Worm (Caenorhabditis elegans): ENCODE data around the gene osm-5.

osm-5 gene

ce11 chrX:3031484-3031883 lies 47.4 kb downstream of the osm-5 start, which contains the start of gene clec-265:
clec-265 (plus strand) TSS chrX:3031783.
- TF ChIP-seq lin-14 (GFP tag; optimal IDR thresholded peaks at IDR 0.05) (no peak), F16B12.6 (tag; optimal IDR thresholded peaks at IDR 0.05) (no peak), irx-1 (tag; optimal IDR thresholded peaks at IDR 0.05) (no peak), ztf-4 (tag; optimal IDR thresholded peaks at IDR 0.05) (no peak), isw-1 (GFP tag; IDR thresholded peaks at IDR 0.05) (no peak), ets-5 (GFP tag; IDR thresholded peaks at IDR 0.05) (no peak), nhr-71 (tag; optimal IDR thresholded peaks at IDR 0.05) (peak; percentile 7), lin-35 (GFP tag; optimal IDR thresholded peaks at IDR 0.05) (no peak), unc-86 (tag; optimal IDR thresholded peaks at IDR 0.05) (no peak), egl-27 (tag; optimal IDR thresholded peaks at IDR 0.05) (no peak), swsn-7 (tag; optimal IDR thresholded peaks at IDR 0.05) (no peak), nhr-11 (tag; optimal IDR thresholded peaks at IDR 0.05) (no peak), tlp-1 (tag; optimal IDR thresholded peaks at IDR 0.05) (peak; percentile 11), fos-1 (tag; optimal IDR thresholded peaks at IDR 0.05) (no peak), nhr-28 (tag; optimal IDR thresholded peaks at IDR 0.05) (no peak), fkh-4 (tag; optimal IDR thresholded peaks at IDR 0.05; ENCODE audit: borderline replicate concordance) (no peak), snu-23 (GFP tag; optimal IDR thresholded peaks at IDR 0.05) (no peak), elt-2 (tag; optimal IDR thresholded peaks at IDR 0.05) (peak; percentile 96), ceh-82 (tag; optimal IDR thresholded peaks at IDR 0.05) (no peak), aly-2 (tag; optimal IDR thresholded peaks at IDR 0.05) (no peak), unc-130 (tag; optimal IDR thresholded peaks at IDR 0.05) (no peak), dsc-1 (tag; optimal IDR thresholded peaks at IDR 0.05) (no peak), lir-3 (tag; optimal IDR thresholded peaks at IDR 0.05; ENCODE audit: poor library complexity) (no peak), C16A3.4 (tag; optimal IDR thresholded peaks at IDR 0.05) (no peak), skn-1 (tag; optimal IDR thresholded peaks at IDR 0.05) (no peak), sox-4 (tag; optimal IDR thresholded peaks at IDR 0.05) (no peak), egl-13 (tag; optimal IDR thresholded peaks at IDR 0.05) (no peak), elt-3 (tag; optimal IDR thresholded peaks at IDR 0.05) (no peak), C34B4.2 (tag; optimal IDR thresholded peaks at IDR 0.05) (no peak), dpl-1 (GFP tag; optimal IDR thresholded peaks at IDR 0.05) (no peak), pqm-1 (tag; optimal IDR thresholded peaks at IDR 0.05) (peak; percentile 86), lin-39 (tag; optimal IDR thresholded peaks at IDR 0.05) (no peak), sup-37 (GFP tag; optimal IDR thresholded peaks at IDR 0.05) (no peak), blmp-1 (tag; optimal IDR thresholded peaks at IDR 0.05) (no peak), nhr-12 (tag; optimal IDR thresholded peaks at IDR 0.05) (no peak), nhr-90 (tag; optimal IDR thresholded peaks at IDR 0.05; ENCODE audit: poor library complexity) (peak; percentile 4), hpl-2 (GFP tag; optimal IDR thresholded peaks at IDR 0.05) (no peak), jun-1 (tag; optimal IDR thresholded peaks at IDR 0.05) (peak; percentile 14), unc-98 (GFP tag; IDR thresholded peaks at IDR 0.05) (no peak), pax-3 (tag; optimal IDR thresholded peaks at IDR 0.05) (peak; percentile 31), hlh-17 (GFP tag; optimal IDR thresholded peaks at IDR 0.05; ENCODE audit: borderline replicate concordance) (no peak), ceh-90 (tag; optimal IDR thresholded peaks at IDR 0.05) (no peak), zip-4 (GFP tag; optimal IDR thresholded peaks at IDR 0.05) (no peak)

ce11 chrX:3033492-3033891 lies 49.4 kb downstream of the osm-5 start:
- TF ChIP-seq snpc-4 (tag; optimal IDR thresholded peaks at IDR 0.05) = peak; percentile 76
- no peak for TF ChIP-seq egl-13 (tag; optimal IDR thresholded peaks at IDR 0.05)
- no peak for TF ChIP-seq efl-1 (optimal IDR thresholded peaks at IDR 0.05)
- peak in 1 of 2 experiments; percentile 86 for TF ChIP-seq efl-1 (GFP tag; optimal IDR thresholded peaks at IDR 0.05 in 1 of 2)
- TF ChIP-seq lin-35 (GFP tag; optimal IDR thresholded peaks at IDR 0.05) = no peak
- no peak for TF ChIP-seq skn-1 (tag; optimal IDR thresholded peaks at IDR 0.05)

All from whole organism, L1 larva.